Worm (Caenorhabditis elegans): Measurements from ENCODE around the gene rml-3.

rml-3 gene

DNA sequence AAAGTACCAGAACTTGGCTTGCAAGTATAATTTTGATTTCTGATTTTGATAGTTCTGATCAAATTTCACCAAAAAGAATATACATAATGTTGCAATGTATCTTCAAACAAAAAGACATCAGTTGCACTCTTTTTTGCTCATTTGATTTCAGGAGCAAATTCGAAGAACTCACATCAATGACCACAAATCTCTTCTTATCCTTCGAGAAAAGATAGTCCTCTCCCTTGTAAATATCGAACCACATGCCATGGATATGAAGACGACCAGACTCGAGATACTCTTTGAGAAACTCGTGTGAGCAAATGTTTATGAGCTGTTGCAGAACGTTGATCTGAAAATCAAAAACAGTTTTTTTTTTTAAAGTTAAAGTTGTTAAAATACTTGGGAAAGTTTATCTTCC lies 36.1 kb downstream of the rml-3 start:
- TF ChIP-seq ztf-16 (tag; optimal IDR thresholded peaks at IDR 0.05) = no peak

DNA sequence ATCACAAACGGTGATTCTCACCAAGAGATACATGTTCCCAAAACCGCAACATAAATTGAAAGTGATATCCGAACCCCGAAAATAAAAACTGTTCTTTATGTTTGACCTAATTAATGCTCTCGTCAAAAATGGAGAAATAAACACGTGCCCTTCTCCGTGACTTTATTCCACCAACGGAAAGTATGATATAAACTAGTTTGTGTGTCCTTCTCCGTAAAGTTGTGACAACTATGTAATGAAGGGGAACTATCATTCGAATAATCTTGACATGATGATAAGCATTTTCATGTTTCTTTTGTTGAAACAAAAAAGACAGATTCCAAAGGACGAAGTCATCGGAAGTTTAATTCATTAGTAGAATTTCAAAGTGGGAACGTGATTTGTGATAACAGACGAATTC lies 37.3 kb downstream of the rml-3 start:
- TF ChIP-seq ama-1 (optimal IDR thresholded peaks at IDR 0.05) = no peak

DNA sequence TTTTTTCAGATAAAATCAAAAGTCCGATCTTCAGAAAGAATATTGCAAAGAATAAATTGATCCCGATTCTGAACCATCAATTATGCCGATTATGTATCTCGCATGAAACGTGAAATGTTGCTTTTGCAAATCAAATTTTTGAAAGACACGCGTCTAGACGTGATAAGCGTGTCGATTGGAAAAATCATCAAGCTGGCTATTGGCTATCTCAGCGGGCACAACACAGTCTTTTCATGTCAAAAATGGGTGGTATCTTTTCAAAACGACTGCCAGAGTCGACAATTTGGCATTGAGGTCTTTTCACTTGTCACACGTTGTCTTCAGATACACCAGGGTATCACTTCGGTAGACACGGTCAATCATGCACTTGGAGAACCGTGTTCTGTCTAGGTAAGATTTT lies 42.2 kb downstream of the rml-3 start, which contains the start of gene daf-9:
Gene daf-9, plus strand, starts transcription at position 301 of the 400 bp plus-strand sequence.
- TF ChIP-seq fkh-10 (GFP tag; optimal IDR thresholded peaks at IDR 0.05) = no peak
- no peak for TF ChIP-seq sdc-2 (tag; optimal IDR thresholded peaks at IDR 0.05)
- TF ChIP-seq ceh-34 (tag; optimal IDR thresholded peaks at IDR 0.05) = no peak
- TF ChIP-seq pqm-1 (tag; optimal IDR thresholded peaks at IDR 0.05) = no peak
- TF ChIP-seq ref-2 (tag; optimal IDR thresholded peaks at IDR 0.05) = no peak
- TF ChIP-seq ama-1 (optimal IDR thresholded peaks at IDR 0.05) = no peak
- no peak for TF ChIP-seq unc-3 (GFP tag; conservative IDR thresholded peaks at IDR 0.05)
- no peak for TF ChIP-seq unc-3 (tag; optimal IDR thresholded peaks at IDR 0.05)
- no peak for TF ChIP-seq C08G9.2 (tag; optimal IDR thresholded peaks at IDR 0.05)
- no peak for TF ChIP-seq rnt-1 (tag; optimal IDR thresholded peaks at IDR 0.05)
- no peak for TF ChIP-seq pros-1 (tag; optimal IDR thresholded peaks at IDR 0.05)
- TF ChIP-seq gmeb-2 (tag; optimal IDR thresholded peaks at IDR 0.05) = no peak
- TF ChIP-seq ets-4 (tag; optimal IDR thresholded peaks at IDR 0.05) = no peak

DNA sequence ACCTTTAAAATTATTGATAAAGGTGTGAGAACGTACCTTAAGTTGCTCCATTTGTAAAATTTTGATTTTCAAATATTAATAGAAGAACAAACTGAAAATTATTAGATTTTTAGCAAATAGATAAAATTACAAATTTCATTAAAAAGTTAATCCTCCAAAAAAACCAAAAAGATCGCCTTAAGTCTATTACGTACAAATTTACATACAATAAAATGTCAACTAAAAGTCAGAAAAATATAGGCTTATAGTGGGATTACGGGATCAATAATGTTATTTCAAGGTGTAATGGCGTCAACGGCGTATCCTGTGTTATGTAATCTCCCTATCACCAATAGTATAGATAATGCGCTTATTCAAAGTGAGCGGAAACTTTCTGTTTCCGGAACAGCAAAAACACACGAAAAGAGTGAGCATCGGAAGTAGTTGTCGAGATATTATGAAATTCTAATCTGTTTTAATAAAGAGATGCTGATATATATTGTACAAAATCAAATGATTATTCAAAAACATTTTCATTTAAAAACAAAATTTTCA lies 44.6 kb downstream of the rml-3 start, which contains the start of gene ceh-54:
Gene ceh-54, minus strand, starts transcription at position 51 of the 534 bp plus-strand sequence.
- TF ChIP-seq lim-6 (tag; optimal IDR thresholded peaks at IDR 0.05) (no peak), tbx-7 (tag; optimal IDR thresholded peaks at IDR 0.05) (no peak), odd-2 (tag; optimal IDR thresholded peaks at IDR 0.05) (no peak), hlh-15 (tag; optimal IDR thresholded peaks at IDR 0.05) (no peak), pax-1 (tag; optimal IDR thresholded peaks at IDR 0.05) (no peak), zip-5 (tag; optimal IDR thresholded peaks at IDR 0.05) (no peak)

DNA sequence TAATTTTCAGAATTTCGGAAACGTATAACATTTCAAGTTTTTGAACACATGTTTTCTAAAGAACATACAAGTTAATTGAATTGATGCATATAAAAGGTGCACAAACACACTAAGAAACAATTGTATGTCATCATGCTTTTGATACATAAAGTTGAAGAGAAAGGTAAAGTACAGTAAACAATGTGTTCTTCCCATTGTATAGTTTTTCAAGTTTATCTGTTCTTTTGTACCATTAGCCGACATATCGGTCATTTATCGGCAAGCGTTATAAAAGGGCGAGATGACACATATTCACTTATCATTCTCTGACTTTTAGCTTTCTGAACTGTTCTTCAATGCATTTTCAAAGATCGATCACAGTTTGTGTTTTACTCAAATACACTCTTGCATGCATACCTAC lies 48.9 kb downstream of the rml-3 start, which contains the start of gene T13C5.9:
Gene T13C5.9, plus strand, starts transcription at position 301 of the 400 bp plus-strand sequence.
- TF ChIP-seq sdc-2 (tag; optimal IDR thresholded peaks at IDR 0.05) (no peak), ceh-34 (tag; optimal IDR thresholded peaks at IDR 0.05) (no peak), syd-9 (tag; optimal IDR thresholded peaks at IDR 0.05) (no peak), ceh-2 (tag; optimal IDR thresholded peaks at IDR 0.05) (no peak)
